Fruit fly (Drosophila melanogaster) whole organism, adult: ENCODE results near the gene tld.

Experiments
- CG11617 ChIP-seq: fragments of 200-800 bp; sonication (Bioruptor generic); optimal IDR thresholded peaks from 2 replicates; lab custom pipeline; 2017; ENCODE audit warnings: mild to moderate bottlenecking, missing biosample characterization, missing genetic modification reagents, missing genetic modification characterization
- CG12768 ChIP-seq: fragments of 200-800 bp; sonication (Bioruptor generic); optimal IDR thresholded peaks from 2 replicates; lab custom pipeline; 2017; ENCODE audit warnings: missing biosample characterization, missing genetic modification characterization, mild to moderate bottlenecking, moderate library complexity, missing genetic modification reagents
- CG14711 ChIP-seq: fragments of 200-800 bp; sonication (Bioruptor generic); optimal IDR thresholded peaks from 2 replicates; lab custom pipeline; 2018; ENCODE audit warnings: missing biosample characterization, mild to moderate bottlenecking, missing genetic modification characterization, moderate library complexity
- CG1620 ChIP-seq: fragments of 200-800 bp; sonication (Bioruptor generic); optimal IDR thresholded peaks from 2 replicates; lab custom pipeline; 2016; ENCODE audit warnings: missing biosample characterization, missing genetic modification characterization
- CG33017 ChIP-seq: fragments of 200-800 bp; sonication (Bioruptor generic); optimal IDR thresholded peaks from 2 replicates; lab custom pipeline; 2018; ENCODE audit warnings: missing biosample characterization, mild to moderate bottlenecking, missing genetic modification characterization, moderate library complexity
- CG5204 ChIP-seq: fragments of 200-800 bp; sonication (Bioruptor generic); optimal IDR thresholded peaks from 2 replicates; lab custom pipeline; 2016; ENCODE audit warnings: missing biosample characterization, missing genetic modification characterization
- CG7045 ChIP-seq: fragments of 200-800 bp; sonication (Bioruptor generic); optimal IDR thresholded peaks from 2 replicates; lab custom pipeline; 2017; ENCODE audit warnings: missing biosample characterization, mild to moderate bottlenecking, missing genetic modification characterization
- CG7101 ChIP-seq: fragments of 200-800 bp; sonication (Bioruptor generic); optimal IDR thresholded peaks from 2 replicates; lab custom pipeline; 2018; ENCODE audit warnings: missing biosample characterization, mild to moderate bottlenecking, missing genetic modification characterization, moderate library complexity
- Clk ChIP-seq: fragments of 200-800 bp; sonication (Bioruptor generic); optimal IDR thresholded peaks from 2 replicates; lab custom pipeline; 2017; ENCODE audit warnings: missing biosample characterization, missing genetic modification characterization
- Crg-1 ChIP-seq: fragments of 200-800 bp; sonication (Bioruptor generic); optimal IDR thresholded peaks from 2 replicates; lab custom pipeline; 2016; ENCODE audit warnings: missing biosample characterization, missing genetic modification characterization
- Hr96 ChIP-seq: fragments of 200-800 bp; sonication (Bioruptor generic); optimal IDR thresholded peaks from 2 replicates; lab custom pipeline; 2016; ENCODE audit warnings: missing biosample characterization, missing genetic modification characterization
- Mnt ChIP-seq: fragments of 200-800 bp; sonication (Bioruptor generic); optimal IDR thresholded peaks from 2 replicates; lab custom pipeline; 2016; ENCODE audit warnings: missing biosample characterization, mild to moderate bottlenecking, missing genetic modification characterization
- bab1 ChIP-seq: fragments of 200-800 bp; sonication (Bioruptor generic); optimal IDR thresholded peaks from 3 replicates; lab custom pipeline; 2019; ENCODE audit warnings: missing biosample characterization, mild to moderate bottlenecking, missing genetic modification characterization, moderate library complexity
- cic ChIP-seq: fragments of 200-800 bp; sonication (Bioruptor generic); optimal IDR thresholded peaks from 2 replicates; lab custom pipeline; 2017; ENCODE audit warnings: missing biosample characterization, mild to moderate bottlenecking, missing genetic modification characterization, moderate library complexity
- cnc ChIP-seq, 2 experiments: fragments of >200 bp; optimal IDR thresholded peaks; 2 replicates each; lab custom pipeline; 2017
- kay ChIP-seq: fragments of 200-800 bp; sonication (Bioruptor generic); peaks from one replicate; lab custom pipeline; 2016; ENCODE audit warnings: missing biosample characterization, missing genetic modification characterization, borderline replicate concordance
- ovo ChIP-seq: fragments of 200-800 bp; sonication (Bioruptor generic); optimal IDR thresholded peaks from 2 replicates; lab custom pipeline; 2016; ENCODE audit warnings: missing biosample characterization, missing genetic modification characterization
- pad ChIP-seq: fragments of 200-800 bp; sonication (Bioruptor generic); optimal IDR thresholded peaks from 3 replicates; lab custom pipeline; 2017; ENCODE audit warnings: missing biosample characterization, missing genetic modification characterization, mild to moderate bottlenecking, moderate library complexity, missing genetic modification reagents
- tj ChIP-seq: fragments of 200-800 bp; sonication (Bioruptor generic); optimal IDR thresholded peaks from 3 replicates; lab custom pipeline; 2017; ENCODE audit warnings: missing biosample characterization, mild to moderate bottlenecking, missing genetic modification characterization, moderate library complexity
- toe ChIP-seq: fragments of 200-800 bp; sonication (Bioruptor generic); optimal IDR thresholded peaks from 2 replicates; lab custom pipeline; 2016; ENCODE audit warnings: missing biosample characterization, missing genetic modification characterization

tld gene

dm6 chr3R:24768538-24769401 lies 19.2 kb downstream of the tld start, which contains the start of gene CG13631:
TSS of gene CG13631 (plus strand) at chr3R:24769351.
- peak; percentile 94 for TF ChIP-seq CG7101 (tag; lab: Kevin White, UChicago)
- peak; percentile 89 for TF ChIP-seq Crg-1 (GFP tag; lab: Kevin White, UChicago)
- peak; percentile 85 for TF ChIP-seq pad (GFP tag; lab: Kevin White, UChicago)
- TF ChIP-seq CG11617 (GFP tag; lab: Kevin White, UChicago) = peak; percentile 93
- TF ChIP-seq CG12768 (GFP tag; lab: Kevin White, UChicago) = peak; percentile 97
- TF ChIP-seq bab1 (GFP tag; lab: Kevin White, UChicago) = peak; percentile 84
- peak; percentile 97 for TF ChIP-seq CG5204 (GFP tag; lab: Kevin White, UChicago)
- peak; percentile 7 for TF ChIP-seq cic
- peak; percentile 81 for TF ChIP-seq CG1620
- no peak for TF ChIP-seq cnc (optimal IDR thresholded peaks at IDR 0.05; lab: Kevin White, UChicago)
- peak; percentile 90 for TF ChIP-seq CG14711
- peak; percentile 79 for TF ChIP-seq tj
- peak; percentile 93 for TF ChIP-seq CG33017 (tag; lab: Kevin White, UChicago)
- peak; percentile 96 for TF ChIP-seq toe (GFP tag; lab: Kevin White, UChicago)
- peak; percentile 96 for TF ChIP-seq CG7045 (GFP tag; lab: Kevin White, UChicago)
- peak; percentile 94 for TF ChIP-seq Hr96 (GFP tag; lab: Kevin White, UChicago)
- TF ChIP-seq ovo (GFP tag; lab: Kevin White, UChicago) = peak; percentile 65
- TF ChIP-seq kay = peak; percentile 71
- TF ChIP-seq Mnt (GFP tag; lab: Kevin White, UChicago) = peak; percentile 70
- peak; percentile 92 for TF ChIP-seq Clk (GFP tag; lab: Kevin White, UChicago)

dm6 chr3R:24769601-24770000 lies 20.1 kb downstream of the tld start:
- no peak for TF ChIP-seq CG12768 (GFP tag; lab: Kevin White, UChicago)
- no peak for TF ChIP-seq cic
- TF ChIP-seq cnc (optimal IDR thresholded peaks at IDR 0.05; lab: Kevin White, UChicago) = no peak
- TF ChIP-seq bab1 (GFP tag; lab: Kevin White, UChicago) = no peak

- TF ChIP-seq CG1620 = no peak
- TF ChIP-seq Crg-1 (GFP tag; lab: Kevin White, UChicago) = no peak
- no peak for TF ChIP-seq toe (GFP tag; lab: Kevin White, UChicago)
- no peak for TF ChIP-seq tj
- no peak for TF ChIP-seq CG11617 (GFP tag; lab: Kevin White, UChicago)
- no peak for TF ChIP-seq bab1 (GFP tag; lab: Kevin White, UChicago)
- peak; percentile 50 for TF ChIP-seq CG33017 (tag; lab: Kevin White, UChicago)
- peak; percentile 20 for TF ChIP-seq CG12768 (GFP tag; lab: Kevin White, UChicago)
- TF ChIP-seq kay = no peak
Observed at dm6 chr3R:24771273-24772231, 22.0 kb downstream of the tld start, which contains the start of gene CG42331. TSS of gene CG42331 (plus strand) at chr3R:24772181.

- TF ChIP-seq CG33017 (tag; lab: Kevin White, UChicago) = no peak
- TF ChIP-seq CG7101 (tag; lab: Kevin White, UChicago) = no peak
- TF ChIP-seq CG12768 (GFP tag; lab: Kevin White, UChicago) = no peak
- TF ChIP-seq CG14711 = no peak
- TF ChIP-seq ovo (GFP tag; lab: Kevin White, UChicago) = no peak
- TF ChIP-seq kay = no peak
- TF ChIP-seq Crg-1 (GFP tag; lab: Kevin White, UChicago) = no peak
- TF ChIP-seq tj = no peak
- no peak for TF ChIP-seq Mnt (GFP tag; lab: Kevin White, UChicago)
- no peak for TF ChIP-seq CG1620
Observed at dm6 chr3R:24773016-24773415, 23.5 kb downstream of the tld start.

dm6 chr3R:24773422-24773821 lies 23.9 kb downstream of the tld start:
- TF ChIP-seq CG14711 (no peak), kay (no peak)

- TF ChIP-seq Clk (GFP tag; lab: Kevin White, UChicago) (no peak), CG33017 (tag; lab: Kevin White, UChicago) (no peak), Mnt (GFP tag; lab: Kevin White, UChicago) (no peak), CG11617 (GFP tag; lab: Kevin White, UChicago) (no peak), CG7101 (tag; lab: Kevin White, UChicago) (no peak), CG1620 (no peak), CG7045 (GFP tag; lab: Kevin White, UChicago) (no peak), cic (no peak), pad (GFP tag; lab: Kevin White, UChicago) (no peak), CG12768 (GFP tag; lab: Kevin White, UChicago) (no peak), Hr96 (GFP tag; lab: Kevin White, UChicago) (no peak), cnc (optimal IDR thresholded peaks at IDR 0.05; lab: Kevin White, UChicago) (no peak), kay (no peak), Crg-1 (GFP tag; lab: Kevin White, UChicago) (no peak), bab1 (GFP tag; lab: Kevin White, UChicago) (no peak), CG14711 (no peak), ovo (GFP tag; lab: Kevin White, UChicago) (no peak), CG5204 (GFP tag; lab: Kevin White, UChicago) (no peak)
Observed at dm6 chr3R:24777101-24777500, 27.6 kb downstream of the tld start.
